Worm (Caenorhabditis elegans) whole organism, L3 larva: Measurements from ENCODE around the gene srh-248.

Source experiments
- R02D3.7 ChIP-seq: fragments of 150-350 bp; optimal IDR thresholded peaks from 2 replicates; lab custom pipeline; 2014; ENCODE audit warnings: missing biosample characterization, missing genetic modification characterization
- ama-1 ChIP-seq: fragments of 150-350 bp; optimal IDR thresholded peaks from 2 replicates; lab custom pipeline; 2018
- hmg-11 ChIP-seq: sonication (generic microtip); optimal IDR thresholded peaks from 2 replicates; lab custom pipeline; 2016; ENCODE audit warnings: missing genetic modification characterization, missing compliant biosample characterization

ce11 chrV:2999736-3000135, 44.5 kb upstream of the srh-248 start, which contains the start of gene srw-119:
- TF ChIP-seq ama-1 (lab: Kevin White, UChicago), result no peak
- no peak for TF ChIP-seq hmg-11 (tag; lab: Kevin White, UChicago)
- TF ChIP-seq R02D3.7 (tag; lab: Kevin White, UChicago), result no peak
